In genomic region chrV:20525816-20526459, ce11 we compare ENCODE assay signal across 6 worm cellular contexts.
A peak's percentile ranks its signal among the peaks of the same experiment; 100 is the strongest.
TF ChIP-seq lines count a peak whose summit lies in the region.

Gene srh-166 (minus strand): TSS chrV:20525866.
Gene Y38H6C.24 (plus strand): TSS chrV:20526435.

TF ChIP-seq in whole organism, L1 larva, 84 proteins besides CTCF, POLR2A, EP300 and RAD21:
- TF ChIP-seq snpc-4 (tag; optimal IDR thresholded peaks at IDR 0.05; lab: Kevin White, UChicago) (no peak), ets-5 (GFP tag; IDR thresholded peaks at IDR 0.05; lab: Robert Waterston, UW) (no peak), jun-1 (tag; optimal IDR thresholded peaks at IDR 0.05; lab: Kevin White, UChicago) (no peak), nhr-20 (tag; optimal IDR thresholded peaks at IDR 0.05; lab: Kevin White, UChicago) (peak; percentile 23), elt-2 (tag; optimal IDR thresholded peaks at IDR 0.05; lab: Kevin White, UChicago) (peak; percentile 77), ceh-82 (tag; optimal IDR thresholded peaks at IDR 0.05; lab: Kevin White, UChicago) (no peak), nhr-19 (GFP tag; conservative IDR thresholded peaks at IDR 0.05; lab: Robert Waterston, UW) (no peak), ceh-90 (tag; optimal IDR thresholded peaks at IDR 0.05; lab: Kevin White, UChicago) (no peak), pqm-1 (tag; optimal IDR thresholded peaks at IDR 0.05; lab: Kevin White, UChicago) (peak; percentile 86), efl-3 (GFP tag; optimal IDR thresholded peaks at IDR 0.05; lab: Kevin White, UChicago) (no peak), ztf-4 (tag; optimal IDR thresholded peaks at IDR 0.05; lab: Kevin White, UChicago) (no peak), ama-1 (optimal IDR thresholded peaks at IDR 0.05; lab: Kevin White, UChicago) (no peak), sox-4 (tag; optimal IDR thresholded peaks at IDR 0.05; lab: Kevin White, UChicago) (no peak), vab-15 (tag; optimal IDR thresholded peaks at IDR 0.05; lab: Kevin White, UChicago) (no peak), isw-1 (GFP tag; IDR thresholded peaks at IDR 0.05; lab: Robert Waterston, UW) (no peak)

TF ChIP-seq in whole organism, L2 larva, 48 proteins besides CTCF, POLR2A, EP300 and RAD21:
- TF ChIP-seq sma-9 (GFP tag; optimal IDR thresholded peaks at IDR 0.05; lab: Kevin White, UChicago) = peak; percentile 64
- TF ChIP-seq sma-9 (tag; optimal IDR thresholded peaks at IDR 0.05; lab: Kevin White, UChicago) = no peak
- peak; percentile 17 for TF ChIP-seq gmeb-1 (tag; optimal IDR thresholded peaks at IDR 0.05; lab: Kevin White, UChicago)
- no peak for TF ChIP-seq elt-3 (tag; optimal IDR thresholded peaks at IDR 0.05; lab: Kevin White, UChicago)
- TF ChIP-seq unc-62 (GFP tag; optimal IDR thresholded peaks at IDR 0.05; lab: Kevin White, UChicago) = no peak
- peak; percentile 98 for TF ChIP-seq fos-1 (tag; optimal IDR thresholded peaks at IDR 0.05; lab: Kevin White, UChicago)
TF ChIP-seq in whole organism, L2 larva: peak in this region for 3.

TF ChIP-seq in whole organism, L3 larva, 47 proteins besides CTCF, POLR2A, EP300 and RAD21:
- TF ChIP-seq skn-1 (tag; optimal IDR thresholded peaks at IDR 0.05; lab: Kevin White, UChicago) (peak; percentile 41), pqm-1 (tag; optimal IDR thresholded peaks at IDR 0.05; lab: Kevin White, UChicago) (peak; percentile 89), zag-1 (tag; optimal IDR thresholded peaks at IDR 0.05; lab: Kevin White, UChicago) (no peak), ceh-82 (tag; optimal IDR thresholded peaks at IDR 0.05; lab: Kevin White, UChicago) (no peak), jun-1 (tag; optimal IDR thresholded peaks at IDR 0.05; lab: Kevin White, UChicago) (peak; percentile 52), nhr-67 (tag; optimal IDR thresholded peaks at IDR 0.05; lab: Kevin White, UChicago) (no peak), egl-27 (tag; optimal IDR thresholded peaks at IDR 0.05; lab: Kevin White, UChicago) (no peak), elt-2 (tag; optimal IDR thresholded peaks at IDR 0.05; lab: Kevin White, UChicago) (peak; percentile 82)

TF ChIP-seq in whole organism, L4 larva, 104 proteins besides CTCF, POLR2A, EP300 and RAD21:
- TF ChIP-seq F37D6.2 (tag; optimal IDR thresholded peaks at IDR 0.05; lab: Kevin White, UChicago) (no peak), nhr-6 (tag; optimal IDR thresholded peaks at IDR 0.05; lab: Kevin White, UChicago) (peak; percentile 15), php-3 (GFP tag; IDR thresholded peaks at IDR 0.05; lab: Robert Waterston, UW) (peak; percentile 68), pqm-1 (tag; optimal IDR thresholded peaks at IDR 0.05; lab: Kevin White, UChicago) (peak; percentile 81), daf-16 (GFP tag; optimal IDR thresholded peaks at IDR 0.05; lab: Kevin White, UChicago) (no peak), daf-16 (tag; optimal IDR thresholded peaks at IDR 0.05; lab: Kevin White, UChicago) (peak; percentile 60), nhr-28 (tag; optimal IDR thresholded peaks at IDR 0.05; lab: Kevin White, UChicago) (peak; percentile 84), lim-7 (GFP tag; IDR thresholded peaks at IDR 0.05; lab: Robert Waterston, UW) (no peak), dmd-6 (GFP tag; IDR thresholded peaks at IDR 0.05; lab: Robert Waterston, UW) (peak; percentile 44; the same call in 1 of the 2 replicates)

TF ChIP-seq in whole organism, late embryonic, 69 proteins besides CTCF, POLR2A, EP300 and RAD21:
- TF ChIP-seq elt-2 (tag; optimal IDR thresholded peaks at IDR 0.05; lab: Kevin White, UChicago) = peak; percentile 83
- TF ChIP-seq nhr-11 (tag; optimal IDR thresholded peaks at IDR 0.05; lab: Kevin White, UChicago) = no peak
- TF ChIP-seq mec-3 (tag; optimal IDR thresholded peaks at IDR 0.05; lab: Kevin White, UChicago; ENCODE audit: borderline replicate concordance) = no peak

TF ChIP-seq in whole organism, young adult, 124 proteins besides CTCF, POLR2A, EP300 and RAD21:
- TF ChIP-seq lag-1 (GFP tag; IDR thresholded peaks at IDR 0.05; lab: Robert Waterston, UW) (no peak), cebp-1 (GFP tag; IDR thresholded peaks at IDR 0.05; lab: Robert Waterston, UW) (peak; percentile 36; the same call in 1 of the 2 replicates), cebp-1 (tag; optimal IDR thresholded peaks at IDR 0.05; lab: Kevin White, UChicago) (peak; percentile 70)
TF ChIP-seq in whole organism, young adult: peak in this region for 1.
